Worm (Caenorhabditis elegans) whole organism, L4/young adult: Measurements from ENCODE around the gene daf-37.

Source experiments
- W03F9.2 ChIP-seq: fragments of 150-350 bp; optimal IDR thresholded peaks from 2 replicates; lab custom pipeline; 2014; ENCODE audit warnings: missing biosample characterization, missing genetic modification characterization
- him-1 ChIP-seq: sonication (generic microtip); optimal IDR thresholded peaks from 2 replicates; lab custom pipeline; 2016; ENCODE audit warnings: missing genotype, missing genetic modification reagents, missing genetic modification characterization, missing compliant biosample characterization

DNA sequence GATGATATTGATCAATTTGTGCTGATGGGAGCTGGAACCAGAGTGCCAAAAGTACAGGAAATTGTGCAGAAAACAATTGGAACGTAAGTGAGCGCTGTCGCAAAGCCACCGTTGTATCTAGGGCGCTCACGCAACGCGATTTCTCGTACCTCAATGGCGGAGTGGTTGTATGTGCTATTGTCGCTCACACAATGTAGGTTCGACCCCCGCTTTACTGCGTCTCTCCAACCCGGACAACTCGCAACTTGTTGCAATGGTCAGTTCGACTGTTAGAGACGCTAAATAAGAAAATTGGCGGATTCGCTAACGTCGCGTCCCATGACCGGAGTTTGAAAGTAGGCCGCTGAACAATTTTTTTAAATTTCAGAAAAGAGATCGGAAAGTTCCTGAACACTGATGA is 40.5 kb upstream of the daf-37 start:
- TF ChIP-seq W03F9.2 (tag; lab: Kevin White, UChicago) (no peak), him-1 (tag; lab: Kevin White, UChicago) (no peak)
